Fruit fly (Drosophila melanogaster) whole organism, wandering third instar larva: Measurements from ENCODE around the gene CG10164.

Experiments used
- Abd-B ChIP-seq: fragments of >200 bp; optimal IDR thresholded peaks from 2 replicates; lab custom pipeline; 2017; ENCODE audit warnings: missing biosample characterization, missing genetic modification characterization
- Dfd ChIP-seq: fragments of >200 bp; optimal IDR thresholded peaks from 2 replicates; lab custom pipeline; 2017; ENCODE audit warnings: missing biosample characterization, missing genetic modification characterization
- Mio ChIP-seq: sonication (Bioruptor generic); optimal IDR thresholded peaks from 2 replicates; lab custom pipeline; 2016; ENCODE audit warnings: missing biosample characterization, missing genetic modification characterization
- Myc ChIP-seq: fragments of >200 bp; optimal IDR thresholded peaks from 2 replicates; lab custom pipeline; 2017
- foxo ChIP-seq, 2 experiments: fragments of 200-800 bp; sonication (Bioruptor generic); optimal IDR thresholded peaks; 2 replicates in 1 of 2; 3 replicates in 1 of 2; lab custom pipeline; 2016 to 2017; ENCODE audit warnings: missing biosample characterization in 2 of 2, missing genetic modification characterization in 2 of 2
- fru ChIP-seq: fragments of 200-800 bp; sonication (Bioruptor generic); optimal IDR thresholded peaks from 3 replicates; lab custom pipeline; 2016; ENCODE audit warnings: missing biosample characterization, mild to moderate bottlenecking, missing genetic modification characterization
- psq ChIP-seq: fragments of 200-800 bp; sonication (Bioruptor generic); optimal IDR thresholded peaks from 3 replicates; lab custom pipeline; 2017; ENCODE audit warnings: missing biosample characterization, mild to moderate bottlenecking, missing genetic modification characterization, moderate library complexity
- sage ChIP-seq: fragments of 200-800 bp; sonication (Bioruptor generic); optimal IDR thresholded peaks from 2 replicates; lab custom pipeline; 2016; ENCODE audit warnings: missing biosample characterization, mild to moderate bottlenecking, missing genetic modification characterization
- usp ChIP-seq: fragments of >200 bp; optimal IDR thresholded peaks from 2 replicates; lab custom pipeline; 2017; ENCODE audit warnings: missing biosample characterization, missing genetic modification characterization

DNA sequence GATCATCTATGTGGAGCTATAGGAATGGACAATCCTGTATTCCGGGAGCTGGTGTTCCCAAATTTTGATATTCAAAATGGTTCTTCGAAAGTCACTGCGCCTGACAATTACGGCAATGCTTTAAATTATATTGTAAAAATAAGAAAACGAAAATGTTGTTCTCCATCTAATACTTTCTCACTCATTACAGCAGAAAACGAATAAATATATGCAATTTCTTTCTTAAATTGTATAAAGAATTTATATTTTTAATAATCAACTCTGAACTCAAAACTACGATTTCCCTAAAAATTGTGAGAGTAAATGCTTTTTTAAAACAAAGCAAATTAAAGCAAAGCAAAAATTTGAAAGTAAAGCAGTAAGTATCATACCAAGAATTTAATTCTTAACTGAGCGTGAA is at the start of gene CG10164:
- TF ChIP-seq Myc (lab: Kevin White, UChicago), result no peak
- TF ChIP-seq Dfd (GFP tag; lab: Kevin White, UChicago), result no peak
- TF ChIP-seq fru (GFP tag; lab: Kevin White, UChicago), result no peak
- no peak for TF ChIP-seq sage (GFP tag; lab: Kevin White, UChicago)
- no peak for TF ChIP-seq usp
- TF ChIP-seq Abd-B (GFP tag; lab: Kevin White, UChicago), result no peak
- no peak for TF ChIP-seq Mio (GFP tag; lab: Kevin White, UChicago)
- no peak for TF ChIP-seq foxo (GFP tag; optimal IDR thresholded peaks at IDR 0.05; lab: Kevin White, UChicago)
- no peak for TF ChIP-seq psq (GFP tag; lab: Kevin White, UChicago)
